Worm (Caenorhabditis elegans) whole organism, L2 larva: ENCODE results near the gene clec-2.

ENCODE experiments used
- F13H6.1 ChIP-seq: sonication (generic microtip); optimal IDR thresholded peaks from 2 replicates; lab custom pipeline; 2016; ENCODE audit warnings: missing genetic modification characterization, missing compliant biosample characterization
- R02D3.7 ChIP-seq: fragments of 150-350 bp; optimal IDR thresholded peaks from 2 replicates; lab custom pipeline; 2014; ENCODE audit warnings: missing biosample characterization, missing genetic modification characterization
- Y55F3AM.14 ChIP-seq: fragments of 200-800 bp; sonication (Bioruptor generic); optimal IDR thresholded peaks from 2 replicates; lab custom pipeline; 2018; ENCODE audit warnings: mild to moderate bottlenecking, missing genetic modification characterization, missing compliant biosample characterization
- ZK546.5 ChIP-seq: sonication (generic microtip); optimal IDR thresholded peaks from 2 replicates; lab custom pipeline; 2017; ENCODE audit warnings: missing biosample characterization, missing genetic modification characterization
- aly-2 ChIP-seq: fragments of 150-350 bp; optimal IDR thresholded peaks from 2 replicates; lab custom pipeline; 2014; ENCODE audit warnings: missing biosample characterization, missing genetic modification characterization
- blmp-1 ChIP-seq: sonication (generic microtip); optimal IDR thresholded peaks from 2 replicates; lab custom pipeline; 2017; ENCODE audit warnings: missing genetic modification characterization, mild to moderate bottlenecking, missing compliant biosample characterization, antibody characterized with exemption, moderate library complexity; ENCODE audit not compliant: insufficient read depth
- ceh-16 ChIP-seq: fragments of 150-350 bp; optimal IDR thresholded peaks from 2 replicates; lab custom pipeline; 2014; ENCODE audit warnings: missing biosample characterization, missing genetic modification characterization
- crh-2 ChIP-seq: sonication (generic microtip); optimal IDR thresholded peaks from 2 replicates; lab custom pipeline; 2017; ENCODE audit warnings: missing biosample characterization, missing genetic modification characterization
- dmd-4 ChIP-seq: sonication (generic microtip); optimal IDR thresholded peaks from 2 replicates; lab custom pipeline; 2017; ENCODE audit warnings: missing biosample characterization, missing genetic modification characterization
- elt-1 ChIP-seq: fragments of 150-350 bp; optimal IDR thresholded peaks from 2 replicates; lab custom pipeline; 2014; ENCODE audit warnings: missing biosample characterization, missing genetic modification characterization
- elt-3 ChIP-seq: sonication (generic microtip); optimal IDR thresholded peaks from 2 replicates; lab custom pipeline; 2017; ENCODE audit warnings: missing biosample characterization, missing genetic modification characterization
- fos-1 ChIP-seq: fragments of 150-350 bp; optimal IDR thresholded peaks from 2 replicates; lab custom pipeline; 2014; ENCODE audit warnings: missing biosample characterization, missing genetic modification characterization
- gmeb-1 ChIP-seq: fragments of 150-350 bp; optimal IDR thresholded peaks from 2 replicates; lab custom pipeline; 2014; ENCODE audit warnings: missing biosample characterization, missing genetic modification characterization
- lin-13 ChIP-seq: fragments of 150-350 bp; optimal IDR thresholded peaks from 2 replicates; lab custom pipeline; 2014; ENCODE audit warnings: missing biosample characterization, missing genetic modification reagents, missing genetic modification characterization
- lsy-2 ChIP-seq, 2 experiments: fragments of 150-350 bp in 1 of 2; sonication (generic microtip) in 1 of 2; optimal IDR thresholded peaks; 2 replicates each; lab custom pipeline; 2014 to 2017; ENCODE audit warnings: missing biosample characterization in 2 of 2, missing genetic modification characterization in 2 of 2
- mab-5 ChIP-seq: fragments of 150-350 bp; optimal IDR thresholded peaks from 2 replicates; lab custom pipeline; 2014; ENCODE audit warnings: missing biosample characterization, missing genetic modification characterization
- mbf-1 ChIP-seq: sonication (generic microtip); optimal IDR thresholded peaks from 2 replicates; lab custom pipeline; 2017; ENCODE audit warnings: missing biosample characterization, missing genetic modification characterization
- mdl-1 ChIP-seq, 2 experiments: fragments of 150-350 bp in 1 of 2; sonication (generic microtip) in 1 of 2; optimal IDR thresholded peaks; 2 replicates each; lab custom pipeline; 2017; ENCODE audit warnings: missing biosample characterization in 2 of 2, missing genetic modification characterization in 2 of 2
- nhr-11 ChIP-seq: fragments of 150-350 bp; optimal IDR thresholded peaks from 2 replicates; lab custom pipeline; 2014; ENCODE audit warnings: missing biosample characterization, missing genetic modification characterization
- nhr-12 ChIP-seq: fragments of 150-350 bp; optimal IDR thresholded peaks from 2 replicates; lab custom pipeline; 2014; ENCODE audit warnings: missing biosample characterization, missing genetic modification characterization
- nhr-129 ChIP-seq: fragments of 150-350 bp; optimal IDR thresholded peaks from 2 replicates; lab custom pipeline; 2014; ENCODE audit warnings: missing biosample characterization, missing genetic modification characterization
- nhr-21 ChIP-seq: fragments of 150-350 bp; optimal IDR thresholded peaks from 2 replicates; lab custom pipeline; 2014; ENCODE audit warnings: missing biosample characterization, missing genetic modification characterization
- nhr-237 ChIP-seq: fragments of 150-350 bp; optimal IDR thresholded peaks from 2 replicates; lab custom pipeline; 2014; ENCODE audit warnings: missing biosample characterization, missing genetic modification characterization
- nhr-25 ChIP-seq: fragments of 150-350 bp; sonication (generic microtip); optimal IDR thresholded peaks from 3 replicates; lab custom pipeline; 2014; ENCODE audit warnings: missing biosample characterization, missing genetic modification characterization
- nhr-6 ChIP-seq: fragments of 150-350 bp; optimal IDR thresholded peaks from 2 replicates; lab custom pipeline; 2014; ENCODE audit warnings: missing biosample characterization, missing genetic modification characterization
- peb-1 ChIP-seq: fragments of 150-350 bp; optimal IDR thresholded peaks from 2 replicates; lab custom pipeline; 2014; ENCODE audit warnings: missing biosample characterization, missing genetic modification characterization
- sem-4 ChIP-seq: fragments of 150-350 bp; optimal IDR thresholded peaks from 2 replicates; lab custom pipeline; 2014; ENCODE audit warnings: missing biosample characterization, missing genetic modification reagents, missing genetic modification characterization
- sma-3 ChIP-seq: sonication (generic microtip); optimal IDR thresholded peaks from 2 replicates; lab custom pipeline; 2016; ENCODE audit warnings: missing genetic modification reagents, missing genetic modification characterization, missing compliant biosample characterization
- sma-9 ChIP-seq, 2 experiments: fragments of 150-350 bp in 1 of 2; sonication (generic microtip) in 1 of 2; optimal IDR thresholded peaks; 2 replicates each; lab custom pipeline; 2014 to 2016; ENCODE audit warnings: missing genetic modification characterization in 2 of 2, mild to moderate bottlenecking in 1 of 2, missing biosample characterization in 1 of 2, missing compliant biosample characterization in 1 of 2, missing genetic modification reagents in 1 of 2, moderate library complexity in 1 of 2
- snpc-4 ChIP-seq: fragments of 150-350 bp; optimal IDR thresholded peaks from 2 replicates; lab custom pipeline; 2014; ENCODE audit warnings: missing biosample characterization, missing genetic modification characterization
- unc-39 ChIP-seq: fragments of 150-350 bp; optimal IDR thresholded peaks from 2 replicates; lab custom pipeline; 2014; ENCODE audit warnings: missing biosample characterization, missing genetic modification characterization
- unc-55 ChIP-seq: fragments of 150-350 bp; sonication (generic microtip); optimal IDR thresholded peaks from 3 replicates; lab custom pipeline; 2014; ENCODE audit warnings: missing biosample characterization, missing genetic modification reagents, missing genetic modification characterization
- unc-62 ChIP-seq: fragments of 150-350 bp; optimal IDR thresholded peaks from 2 replicates; lab custom pipeline; 2014; ENCODE audit warnings: missing biosample characterization, missing genetic modification reagents, missing genetic modification characterization
- ztf-11 ChIP-seq: sonication (generic microtip); optimal IDR thresholded peaks from 2 replicates; lab custom pipeline; 2017; ENCODE audit warnings: missing biosample characterization, missing genetic modification characterization

clec-2 gene

DNA sequence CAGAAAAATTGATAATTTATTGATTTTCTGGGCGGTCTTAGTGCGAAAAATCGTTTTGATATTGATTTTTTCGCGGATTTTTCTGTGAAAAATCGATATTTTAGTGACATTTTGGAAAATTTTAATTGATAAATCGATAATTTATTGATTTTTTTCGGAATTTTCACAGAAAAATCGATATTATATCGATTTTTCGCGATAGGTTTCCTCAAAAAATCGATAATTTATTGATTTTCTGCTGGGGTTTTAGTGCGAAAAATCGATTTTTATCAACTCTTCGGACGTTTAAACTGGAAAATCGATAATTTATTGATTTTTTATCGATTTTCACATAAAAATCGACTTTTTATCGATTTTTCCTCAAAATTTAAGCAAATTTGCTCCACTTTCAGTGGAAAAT, 44.2 kb upstream of the clec-2 start:
- TF ChIP-seq F13H6.1 (tag; lab: Kevin White, UChicago), result no peak
- no peak for TF ChIP-seq R02D3.7 (tag; lab: Kevin White, UChicago)
- TF ChIP-seq fos-1 (tag; lab: Kevin White, UChicago), result no peak
- TF ChIP-seq, all 48 proteins: peak for 0

DNA sequence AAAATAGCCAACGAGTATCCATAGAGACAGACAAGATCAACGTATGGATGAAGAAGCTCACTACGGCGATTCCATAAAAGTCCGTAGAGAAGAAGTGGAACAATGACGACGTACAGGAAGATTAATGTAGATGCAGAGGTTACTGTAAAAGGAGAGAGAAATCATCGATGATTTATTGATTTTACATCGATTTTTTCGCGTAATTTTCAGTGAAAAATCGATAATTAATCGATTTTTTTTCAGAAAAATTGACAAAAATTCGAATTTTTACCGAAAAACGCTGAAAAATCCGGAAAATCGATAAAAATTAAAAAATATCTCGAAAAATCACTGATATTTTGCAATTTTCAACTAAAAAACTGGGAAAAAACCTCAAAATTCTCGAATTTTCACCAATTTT, 43.2 kb upstream of the clec-2 start:
- TF ChIP-seq sem-4 (tag; lab: Kevin White, UChicago), result no peak
- no peak for TF ChIP-seq sma-3 (GFP tag; lab: Kevin White, UChicago)
- TF ChIP-seq sma-9 (GFP tag; optimal IDR thresholded peaks at IDR 0.05; lab: Kevin White, UChicago), result no peak
- no peak for TF ChIP-seq sma-9 (tag; optimal IDR thresholded peaks at IDR 0.05; lab: Kevin White, UChicago)
- no peak for TF ChIP-seq lin-13 (GFP tag; lab: Kevin White, UChicago)
- no peak for TF ChIP-seq nhr-12
- no peak for TF ChIP-seq unc-55 (GFP tag; lab: Kevin White, UChicago)
- no peak for TF ChIP-seq snpc-4 (tag; lab: Kevin White, UChicago)

DNA sequence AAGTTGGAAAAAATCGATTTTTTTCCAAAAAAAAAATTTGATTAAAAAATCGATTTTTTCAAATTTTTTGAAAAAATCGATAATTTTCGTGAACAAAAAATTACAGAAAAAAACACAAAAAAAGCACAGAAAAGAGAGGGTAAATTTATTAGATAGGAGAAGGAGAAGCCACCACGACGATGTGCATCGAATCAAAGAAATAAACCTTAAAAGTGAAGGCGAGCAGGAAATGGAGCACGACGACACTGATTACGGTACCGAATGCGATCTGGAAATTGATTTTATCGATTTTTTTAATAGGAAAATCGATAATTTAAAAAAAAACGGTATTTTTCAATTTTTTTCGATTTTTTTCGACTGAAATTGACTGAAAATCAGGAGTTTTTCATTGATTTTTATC, 41.9 kb upstream of the clec-2 start:
- TF ChIP-seq crh-2 (tag; lab: Kevin White, UChicago), result no peak
- TF ChIP-seq nhr-11 (tag; lab: Kevin White, UChicago), result no peak
- TF ChIP-seq ceh-16 (tag; lab: Kevin White, UChicago), result no peak
- no peak for TF ChIP-seq mab-5
- no peak for TF ChIP-seq snpc-4 (tag; lab: Kevin White, UChicago)
- TF ChIP-seq lsy-2 (tag; optimal IDR thresholded peaks at IDR 0.05; lab: Kevin White, UChicago), result no peak
- no peak for TF ChIP-seq unc-62 (GFP tag; lab: Kevin White, UChicago)
- no peak for TF ChIP-seq Y55F3AM.14 (GFP tag; lab: Kevin White, UChicago)
- no peak for TF ChIP-seq sma-3 (GFP tag; lab: Kevin White, UChicago)
- no peak for TF ChIP-seq nhr-237 (tag; lab: Kevin White, UChicago)
- TF ChIP-seq fos-1 (tag; lab: Kevin White, UChicago), result no peak
- no peak for TF ChIP-seq nhr-21 (tag; lab: Kevin White, UChicago)
- no peak for TF ChIP-seq gmeb-1
- no peak for TF ChIP-seq elt-3
- TF ChIP-seq ztf-11 (tag; lab: Kevin White, UChicago), result no peak
- TF ChIP-seq sma-9 (GFP tag; optimal IDR thresholded peaks at IDR 0.05; lab: Kevin White, UChicago), result no peak
- TF ChIP-seq sma-9 (tag; optimal IDR thresholded peaks at IDR 0.05; lab: Kevin White, UChicago), result no peak
- TF ChIP-seq nhr-129 (tag; lab: Kevin White, UChicago), result no peak
- no peak for TF ChIP-seq dmd-4 (tag; lab: Kevin White, UChicago)
- TF ChIP-seq mdl-1 (tag; optimal IDR thresholded peaks at IDR 0.05; lab: Kevin White, UChicago), result no peak

ce11 chrII:3064631-3065030, 41.4 kb upstream of the clec-2 start:
- TF ChIP-seq nhr-21 (tag; lab: Kevin White, UChicago), result no peak
- no peak for TF ChIP-seq ZK546.5
- no peak for TF ChIP-seq blmp-1 (tag; lab: Kevin White, UChicago)
- no peak for TF ChIP-seq dmd-4 (tag; lab: Kevin White, UChicago)
- TF ChIP-seq sma-3 (GFP tag; lab: Kevin White, UChicago), result no peak
- TF ChIP-seq peb-1 (tag; lab: Kevin White, UChicago), result no peak
- no peak for TF ChIP-seq mbf-1 (tag; lab: Kevin White, UChicago)
- no peak for TF ChIP-seq elt-1 (tag; lab: Kevin White, UChicago)
- no peak for TF ChIP-seq nhr-25 (tag; lab: Kevin White, UChicago)

- no peak for TF ChIP-seq peb-1 (tag; lab: Kevin White, UChicago)
- TF ChIP-seq nhr-6 (tag; lab: Kevin White, UChicago), result no peak
- TF ChIP-seq nhr-25 (tag; lab: Kevin White, UChicago), result no peak
- no peak for TF ChIP-seq aly-2
- no peak for TF ChIP-seq lsy-2 (tag; optimal IDR thresholded peaks at IDR 0.05; lab: Kevin White, UChicago)
- no peak for TF ChIP-seq crh-2 (tag; lab: Kevin White, UChicago)
- TF ChIP-seq unc-39 (tag; lab: Kevin White, UChicago), result no peak
Observed at ce11 chrII:3063984-3064383, 40.8 kb upstream of the clec-2 start.
